Worm (Caenorhabditis elegans): ENCODE measurements around the gene lgc-20.

The lgc-20 gene

DNA sequence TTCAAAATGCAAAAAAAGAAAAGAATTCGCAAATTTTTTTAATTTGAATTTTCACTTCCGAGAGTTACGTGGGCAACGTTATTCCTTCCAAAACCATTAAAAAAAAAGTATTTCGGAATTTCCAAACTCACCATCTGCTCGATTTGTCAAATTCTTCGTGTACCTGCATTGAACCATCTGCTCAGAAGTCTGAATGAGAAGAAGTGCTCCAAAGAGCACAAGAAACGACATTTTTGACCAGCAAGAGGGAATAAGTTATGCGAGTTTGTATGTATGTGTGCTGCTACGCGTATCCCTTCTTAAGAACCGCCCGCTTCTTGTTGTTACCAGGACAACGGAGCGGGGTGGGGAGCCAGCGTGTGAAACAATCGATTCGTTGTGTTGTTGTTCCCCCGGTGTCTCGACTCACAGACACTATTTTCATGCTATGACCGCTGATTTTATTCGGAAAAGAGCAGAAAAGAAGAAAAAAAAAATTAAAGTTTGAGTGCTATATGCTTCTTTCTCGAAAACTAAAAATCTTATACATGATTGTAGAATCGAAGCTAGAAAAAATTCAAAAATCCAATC lies at the start of gene lgc-20:
Gene lgc-20 (minus strand): TSS at position 311 of the 570 bp plus-strand sequence.
- TF ChIP-seq T22C8.4 (GFP tag; IDR thresholded peaks at IDR 0.05) (no peak), ztf-23 (GFP tag; IDR thresholded peaks at IDR 0.05) (no peak), flt-1 (GFP tag; IDR thresholded peaks at IDR 0.05) (no peak), ref-1 (GFP tag; conservative IDR thresholded peaks at IDR 0.05) (no peak), med-1 (GFP tag; optimal IDR thresholded peaks at IDR 0.05; ENCODE audit: insufficient read depth) (no peak), klf-2 (GFP tag; conservative IDR thresholded peaks at IDR 0.05) (no peak), tab-1 (GFP tag; IDR thresholded peaks at IDR 0.05) (no peak), cog-1 (tag; optimal IDR thresholded peaks at IDR 0.05) (no peak), ztf-29 (GFP tag; IDR thresholded peaks at IDR 0.05) (no peak)

DNA sequence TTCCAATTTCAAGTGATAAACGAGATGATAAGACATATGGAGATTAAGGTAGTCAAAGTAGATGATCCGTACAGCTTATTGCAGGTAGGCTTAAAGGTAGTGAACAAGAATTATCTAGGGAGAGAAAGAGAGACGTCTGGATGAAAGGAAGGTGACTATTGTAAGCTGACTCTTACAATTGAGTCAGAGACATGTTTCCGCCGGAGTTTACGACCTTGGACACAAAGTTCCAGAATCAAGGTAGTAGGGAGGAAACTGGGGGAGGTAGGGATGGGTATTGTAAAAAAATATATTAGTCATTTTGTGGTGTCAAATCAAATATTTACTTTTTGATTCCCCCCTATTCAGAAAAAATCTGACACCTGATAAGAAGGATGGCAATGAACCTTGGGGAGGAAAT lies 49.0 kb upstream of the lgc-20 start:
- TF ChIP-seq T22C8.4 (GFP tag; IDR thresholded peaks at IDR 0.05) (no peak), ztf-29 (GFP tag; IDR thresholded peaks at IDR 0.05) (no peak), tab-1 (GFP tag; IDR thresholded peaks at IDR 0.05) (no peak), klf-2 (GFP tag; conservative IDR thresholded peaks at IDR 0.05) (no peak), med-1 (GFP tag; optimal IDR thresholded peaks at IDR 0.05; ENCODE audit: insufficient read depth) (no peak), ztf-23 (GFP tag; IDR thresholded peaks at IDR 0.05) (no peak)

DNA sequence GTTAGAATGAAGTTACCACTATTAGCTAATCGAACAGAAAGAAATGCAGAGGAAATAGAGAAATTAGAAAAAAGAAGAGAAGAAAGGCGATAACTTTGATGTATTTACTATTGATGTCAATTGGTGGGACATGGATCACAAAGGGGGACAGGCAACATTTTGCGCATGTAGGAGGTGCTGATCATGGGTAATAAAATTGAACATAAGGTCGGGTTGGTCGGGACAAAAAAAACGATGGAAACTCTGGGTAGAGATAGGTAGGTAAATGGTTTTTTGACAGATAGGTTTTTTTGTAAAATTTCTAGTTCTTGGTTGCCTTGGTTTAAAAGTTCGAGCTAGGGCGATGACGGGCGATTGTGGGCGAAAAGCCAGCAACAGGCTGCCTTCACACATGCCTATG lies 47.5 kb upstream of the lgc-20 start, which contains the start of gene shn-1:
Gene shn-1 (minus strand): TSS at position 101 of the 400 bp plus-strand sequence.
- TF ChIP-seq ref-1 (GFP tag; conservative IDR thresholded peaks at IDR 0.05), result no peak
- no peak for TF ChIP-seq cog-1 (tag; optimal IDR thresholded peaks at IDR 0.05)
- no peak for TF ChIP-seq flt-1 (GFP tag; IDR thresholded peaks at IDR 0.05)
- TF ChIP-seq ztf-23 (GFP tag; IDR thresholded peaks at IDR 0.05), result no peak
- TF ChIP-seq klf-2 (GFP tag; conservative IDR thresholded peaks at IDR 0.05), result no peak
- TF ChIP-seq tab-1 (GFP tag; IDR thresholded peaks at IDR 0.05), result no peak
- TF ChIP-seq ztf-29 (GFP tag; IDR thresholded peaks at IDR 0.05), result no peak
- TF ChIP-seq T22C8.4 (GFP tag; IDR thresholded peaks at IDR 0.05), result no peak

DNA sequence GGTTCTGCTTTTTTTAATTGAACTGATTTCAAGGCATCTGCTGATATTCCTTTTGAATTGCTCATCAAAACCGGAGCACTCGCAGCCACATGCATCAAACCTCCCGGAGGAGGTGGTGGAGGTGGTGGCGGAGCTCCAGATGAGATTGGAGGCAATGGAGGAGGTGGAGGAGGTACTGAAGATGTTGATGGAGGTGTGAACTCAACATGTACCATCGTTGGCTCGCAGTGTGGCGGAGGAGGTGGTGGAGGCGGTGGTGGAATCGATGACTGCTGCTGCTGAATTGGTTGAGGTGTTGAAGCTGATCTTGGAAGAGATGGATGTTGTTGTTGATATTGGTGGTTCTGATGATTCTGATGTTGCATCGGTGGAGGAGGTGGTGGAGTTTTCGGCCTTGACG lies 43.5 kb upstream of the lgc-20 start:
- 0 out of 2 replicates have a peak, but pooled peaks have one; percentile 39 for TF ChIP-seq tab-1 (GFP tag; IDR thresholded peaks at IDR 0.05)
- TF ChIP-seq T22C8.4 (GFP tag; IDR thresholded peaks at IDR 0.05), result no peak
- no peak for TF ChIP-seq med-1 (GFP tag; optimal IDR thresholded peaks at IDR 0.05; ENCODE audit: insufficient read depth)
- no peak for TF ChIP-seq ztf-23 (GFP tag; IDR thresholded peaks at IDR 0.05)

DNA sequence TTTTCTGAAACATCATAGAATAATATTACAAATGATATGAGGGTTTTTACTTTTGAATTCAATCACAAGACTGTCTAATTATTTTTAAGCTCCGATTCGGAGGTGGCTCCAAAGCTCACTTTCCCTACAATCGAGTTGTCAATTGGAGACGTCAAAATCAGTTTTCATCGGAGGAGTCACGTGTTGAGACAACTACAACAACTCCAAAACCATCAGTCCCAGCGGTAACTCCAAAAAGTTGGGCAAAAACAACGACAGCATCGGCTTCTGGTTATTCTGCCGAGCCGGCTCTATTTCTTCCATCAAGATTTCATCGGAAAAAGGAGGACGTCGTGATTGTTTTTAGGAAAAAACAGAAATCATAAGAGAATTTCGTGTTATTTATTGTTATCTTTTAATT lies 40.7 kb upstream of the lgc-20 start:
- TF ChIP-seq ztf-29 (GFP tag; IDR thresholded peaks at IDR 0.05) (no peak), cog-1 (tag; optimal IDR thresholded peaks at IDR 0.05) (no peak), ref-1 (GFP tag; conservative IDR thresholded peaks at IDR 0.05) (no peak), flt-1 (GFP tag; IDR thresholded peaks at IDR 0.05) (no peak), ztf-23 (GFP tag; IDR thresholded peaks at IDR 0.05) (no peak), klf-2 (GFP tag; conservative IDR thresholded peaks at IDR 0.05) (no peak), tab-1 (GFP tag; IDR thresholded peaks at IDR 0.05) (no peak), med-1 (GFP tag; optimal IDR thresholded peaks at IDR 0.05; ENCODE audit: insufficient read depth) (no peak), T22C8.4 (GFP tag; IDR thresholded peaks at IDR 0.05) (no peak)

DNA sequence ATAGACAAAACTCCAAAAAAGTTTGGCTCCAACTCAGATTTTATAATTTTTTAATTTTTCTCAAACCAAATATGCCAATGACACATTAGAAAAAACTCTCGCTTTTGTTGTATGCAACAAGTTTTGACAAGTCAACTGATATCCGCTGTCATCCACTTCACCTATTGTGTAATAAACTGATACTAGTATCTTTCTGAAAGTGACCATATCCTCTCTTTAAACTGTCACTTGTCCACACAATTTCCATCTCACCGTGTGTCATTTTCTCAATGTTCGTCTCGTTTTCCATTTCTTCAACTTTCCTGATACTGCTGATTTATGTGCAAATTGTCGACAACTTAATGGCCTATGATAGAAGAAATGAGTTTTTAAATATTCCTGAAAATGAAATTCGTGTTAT lies 39.6 kb upstream of the lgc-20 start, which contains the start of the genes C33B4.5 and C33B4.4:
Gene C33B4.5 (plus strand): TSS at position 270 of the 400 bp plus-strand sequence.
Gene C33B4.4 (minus strand): TSS at position 385 of the 400 bp plus-strand sequence.
- TF ChIP-seq med-1 (GFP tag; optimal IDR thresholded peaks at IDR 0.05; ENCODE audit: insufficient read depth), result no peak
- TF ChIP-seq cog-1 (tag; optimal IDR thresholded peaks at IDR 0.05), result no peak
- no peak for TF ChIP-seq ref-1 (GFP tag; conservative IDR thresholded peaks at IDR 0.05)
- TF ChIP-seq tab-1 (GFP tag; IDR thresholded peaks at IDR 0.05), result no peak
- no peak for TF ChIP-seq klf-2 (GFP tag; conservative IDR thresholded peaks at IDR 0.05)
- no peak for TF ChIP-seq flt-1 (GFP tag; IDR thresholded peaks at IDR 0.05)
- no peak for TF ChIP-seq ztf-23 (GFP tag; IDR thresholded peaks at IDR 0.05)
- TF ChIP-seq T22C8.4 (GFP tag; IDR thresholded peaks at IDR 0.05), result no peak
- TF ChIP-seq ztf-29 (GFP tag; IDR thresholded peaks at IDR 0.05), result no peak

DNA sequence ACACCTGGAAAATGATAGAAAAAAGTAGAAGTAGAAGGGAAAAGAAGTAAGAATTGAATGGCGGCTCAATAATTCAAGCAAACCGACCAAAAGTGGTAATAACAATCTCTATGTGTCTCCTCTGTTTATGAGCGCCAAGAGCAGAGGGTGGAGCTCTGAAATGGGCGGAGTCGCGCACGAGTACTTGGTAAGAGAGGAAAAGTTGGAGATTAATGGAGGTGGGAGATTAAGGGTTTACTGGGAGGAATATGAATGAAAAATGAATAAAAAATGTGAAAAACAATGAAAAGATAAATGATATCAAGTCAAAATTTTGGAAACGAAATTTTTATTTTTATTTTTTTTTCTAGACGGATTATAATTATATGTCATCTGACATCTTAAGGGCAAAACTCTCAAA lies 34.3 kb upstream of the lgc-20 start:
- TF ChIP-seq ztf-29 (GFP tag; IDR thresholded peaks at IDR 0.05) (no peak), cog-1 (tag; optimal IDR thresholded peaks at IDR 0.05) (no peak), ref-1 (GFP tag; conservative IDR thresholded peaks at IDR 0.05) (no peak), klf-2 (GFP tag; conservative IDR thresholded peaks at IDR 0.05) (no peak), tab-1 (GFP tag; IDR thresholded peaks at IDR 0.05) (no peak), flt-1 (GFP tag; IDR thresholded peaks at IDR 0.05) (no peak), T22C8.4 (GFP tag; IDR thresholded peaks at IDR 0.05) (no peak), med-1 (GFP tag; optimal IDR thresholded peaks at IDR 0.05; ENCODE audit: insufficient read depth) (no peak)

DNA sequence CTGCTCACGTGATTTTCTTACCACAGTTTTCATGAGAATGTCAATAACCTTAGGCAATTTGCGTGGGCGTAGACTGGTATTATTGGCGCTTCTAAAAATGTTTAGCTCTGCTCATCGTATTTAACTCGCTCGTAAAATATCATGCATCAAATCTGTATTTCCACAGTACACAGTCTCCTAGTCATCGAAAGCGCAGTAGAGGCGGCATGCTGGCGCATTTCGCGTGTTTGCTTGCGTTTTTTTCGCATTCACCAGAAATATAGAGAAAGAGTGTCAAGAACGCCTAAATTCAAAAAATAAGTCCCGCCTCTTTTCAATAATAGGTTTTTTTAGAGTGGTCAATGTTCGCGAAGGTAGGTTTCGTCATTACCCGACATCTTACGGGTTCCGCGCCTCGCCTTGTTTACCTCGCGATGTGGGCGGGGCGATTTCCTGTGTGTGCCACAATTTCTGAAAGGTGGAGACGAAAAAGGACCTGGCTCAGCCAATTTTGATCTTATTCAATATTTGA lies 33.2 kb upstream of the lgc-20 start:
- TF ChIP-seq tab-1 (GFP tag; IDR thresholded peaks at IDR 0.05) (no peak), ref-1 (GFP tag; conservative IDR thresholded peaks at IDR 0.05) (no peak), flt-1 (GFP tag; IDR thresholded peaks at IDR 0.05) (no peak), klf-2 (GFP tag; conservative IDR thresholded peaks at IDR 0.05) (no peak), ztf-23 (GFP tag; IDR thresholded peaks at IDR 0.05) (no peak), med-1 (GFP tag; optimal IDR thresholded peaks at IDR 0.05; ENCODE audit: insufficient read depth) (no peak), ztf-29 (GFP tag; IDR thresholded peaks at IDR 0.05) (no peak), cog-1 (tag; optimal IDR thresholded peaks at IDR 0.05) (no peak), T22C8.4 (GFP tag; IDR thresholded peaks at IDR 0.05) (no peak)

DNA sequence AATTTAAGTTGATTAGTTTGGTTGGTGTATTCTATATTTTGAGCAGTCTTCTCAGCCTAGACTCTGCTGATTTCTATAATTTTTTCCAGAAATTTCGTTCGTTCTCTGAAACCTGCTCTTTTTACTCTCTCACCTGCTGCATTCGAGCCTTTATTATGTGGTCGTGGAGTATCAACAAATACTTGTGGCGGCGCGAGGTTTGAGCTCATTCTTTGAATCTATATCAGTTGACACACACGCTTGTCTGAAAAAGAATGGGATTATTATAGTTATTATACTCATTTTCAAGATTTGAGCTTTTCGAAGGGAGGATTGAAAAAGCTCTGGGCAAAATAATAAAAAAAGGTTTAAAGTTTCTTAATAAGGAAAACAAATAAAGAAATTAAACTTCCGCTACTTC lies 32.6 kb upstream of the lgc-20 start:
- TF ChIP-seq ztf-29 (GFP tag; IDR thresholded peaks at IDR 0.05), result no peak
- no peak for TF ChIP-seq T22C8.4 (GFP tag; IDR thresholded peaks at IDR 0.05)
- no peak for TF ChIP-seq ref-1 (GFP tag; conservative IDR thresholded peaks at IDR 0.05)
- no peak for TF ChIP-seq ztf-23 (GFP tag; IDR thresholded peaks at IDR 0.05)
- no peak for TF ChIP-seq tab-1 (GFP tag; IDR thresholded peaks at IDR 0.05)
- no peak for TF ChIP-seq flt-1 (GFP tag; IDR thresholded peaks at IDR 0.05)
- no peak for TF ChIP-seq klf-2 (GFP tag; conservative IDR thresholded peaks at IDR 0.05)
- TF ChIP-seq med-1 (GFP tag; optimal IDR thresholded peaks at IDR 0.05; ENCODE audit: insufficient read depth), result no peak
- TF ChIP-seq cog-1 (tag; optimal IDR thresholded peaks at IDR 0.05), result no peak

DNA sequence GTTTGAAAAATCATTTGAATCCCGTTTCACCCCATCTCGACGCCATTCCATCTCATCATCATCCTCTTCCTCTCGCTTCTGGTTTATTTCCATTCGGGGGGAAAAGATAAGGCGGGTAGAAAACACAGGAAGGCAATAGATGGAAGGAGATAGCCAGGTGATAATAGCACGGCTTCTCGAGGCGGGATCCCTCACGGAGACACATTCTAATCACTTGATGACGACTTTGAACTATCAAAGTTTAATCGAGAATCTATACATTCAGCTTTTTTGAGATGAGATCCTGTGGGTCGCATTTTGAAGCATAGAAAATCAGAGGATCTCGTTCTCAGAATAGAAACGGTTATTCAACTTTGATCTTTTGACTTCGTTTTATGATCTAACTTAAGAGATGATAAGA lies 28.6 kb upstream of the lgc-20 start, which contains the start of gene C33B4.2:
Gene C33B4.2 (minus strand): TSS at position 165 of the 400 bp plus-strand sequence.
- TF ChIP-seq cog-1 (tag; optimal IDR thresholded peaks at IDR 0.05), result no peak
- TF ChIP-seq flt-1 (GFP tag; IDR thresholded peaks at IDR 0.05), result no peak
- TF ChIP-seq tab-1 (GFP tag; IDR thresholded peaks at IDR 0.05), result no peak
- no peak for TF ChIP-seq T22C8.4 (GFP tag; IDR thresholded peaks at IDR 0.05)
- TF ChIP-seq ztf-23 (GFP tag; IDR thresholded peaks at IDR 0.05), result no peak
- TF ChIP-seq klf-2 (GFP tag; conservative IDR thresholded peaks at IDR 0.05), result no peak
- TF ChIP-seq ztf-29 (GFP tag; IDR thresholded peaks at IDR 0.05), result no peak
- TF ChIP-seq med-1 (GFP tag; optimal IDR thresholded peaks at IDR 0.05; ENCODE audit: insufficient read depth), result no peak
- no peak for TF ChIP-seq ref-1 (GFP tag; conservative IDR thresholded peaks at IDR 0.05)
